Fruit fly (Drosophila melanogaster) whole organism, embryonic: ENCODE measurements around the gene jagn.

Source experiments
- Adf1 ChIP-seq: fragments of 200-800 bp; sonication (Bioruptor generic); IDR thresholded peaks from 2 replicates; pipeline ENCODE4 v1.3.6; 2022; ENCODE audit warnings: missing biosample characterization, missing genetic modification characterization
- CG10366 ChIP-seq: fragments of 200-800 bp; sonication (Bioruptor generic); IDR thresholded peaks from 2 replicates; pipeline ENCODE4 v1.3.6; 2022; ENCODE audit warnings: missing biosample characterization, missing genetic modification characterization
- CG11456 ChIP-seq: fragments of 200-800 bp; sonication (Bioruptor generic); IDR thresholded peaks from 3 replicates; pipeline ENCODE4 v1.3.6; 2022; ENCODE audit warnings: missing biosample characterization, missing genetic modification characterization
- CG13775 ChIP-seq: fragments of 200-800 bp; sonication (Bioruptor generic); optimal IDR thresholded peaks from 3 replicates; lab custom pipeline; 2017; ENCODE audit warnings: missing biosample characterization, mild to moderate bottlenecking, missing genetic modification characterization
- CG14441 ChIP-seq: fragments of 200-800 bp; sonication (Bioruptor generic); IDR thresholded peaks from 2 replicates; pipeline ENCODE4 v1.3.6; 2022; ENCODE audit warnings: missing biosample characterization, missing genetic modification characterization
- CG1603 ChIP-seq: fragments of 200-800 bp; sonication (Bioruptor generic); optimal IDR thresholded peaks from 2 replicates; lab custom pipeline; 2019; ENCODE audit warnings: missing biosample characterization, mild to moderate bottlenecking, missing genetic modification characterization, moderate library complexity
- CG17802 ChIP-seq: fragments of 200-800 bp; sonication (Bioruptor generic); optimal IDR thresholded peaks from 2 replicates; lab custom pipeline; 2018; ENCODE audit warnings: missing biosample characterization, mild to moderate bottlenecking, missing genetic modification characterization, moderate library complexity
- CG2875 ChIP-seq: fragments of 200-800 bp; sonication (Bioruptor generic); optimal IDR thresholded peaks from 2 replicates; lab custom pipeline; 2017; ENCODE audit warnings: missing biosample characterization, mild to moderate bottlenecking, missing genetic modification characterization, missing genetic modification reagents
- CG3065 ChIP-seq: fragments of 200-800 bp; sonication (Bioruptor generic); optimal IDR thresholded peaks from 2 replicates; lab custom pipeline; 2016; ENCODE audit warnings: missing biosample characterization, missing genetic modification characterization
- CG32772 ChIP-seq: fragments of 200-800 bp; sonication (Bioruptor generic); IDR thresholded peaks from 2 replicates; pipeline ENCODE4 v1.3.6; 2022; ENCODE audit warnings: missing biosample characterization, missing genetic modification characterization
- CG33557 ChIP-seq: fragments of 200-800 bp; sonication (Bioruptor generic); optimal IDR thresholded peaks from 2 replicates; lab custom pipeline; 2019; ENCODE audit warnings: missing biosample characterization, mild to moderate bottlenecking, missing genetic modification characterization, moderate library complexity
- CG3995 ChIP-seq: fragments of 200-800 bp; sonication (Bioruptor generic); optimal IDR thresholded peaks from 3 replicates; lab custom pipeline; 2016; ENCODE audit warnings: missing biosample characterization, missing genetic modification characterization
- CG42726 ChIP-seq: fragments of 200-800 bp; sonication (Bioruptor generic); IDR thresholded peaks from 2 replicates; pipeline ENCODE4 v1.3.6; 2022; ENCODE audit warnings: missing biosample characterization, missing genetic modification characterization; ENCODE audit not compliant: partially characterized antibody
- CG4730 ChIP-seq: fragments of 200-800 bp; sonication (Bioruptor generic); IDR thresholded peaks from 2 replicates; pipeline ENCODE4 v1.3.6; 2022; ENCODE audit warnings: missing biosample characterization, missing genetic modification characterization
- CG6272 ChIP-seq: fragments of 200-800 bp; sonication (Bioruptor generic); IDR thresholded peaks from 2 replicates; pipeline ENCODE4 v1.3.6; 2022; ENCODE audit warnings: missing biosample characterization, missing genetic modification characterization
- CG6683 ChIP-seq: fragments of 200-800 bp; sonication (Bioruptor generic); optimal IDR thresholded peaks from 2 replicates; lab custom pipeline; 2017; ENCODE audit warnings: missing biosample characterization, mild to moderate bottlenecking, missing genetic modification characterization, missing genetic modification reagents
- CG7987 ChIP-seq: fragments of 200-800 bp; sonication (Bioruptor generic); optimal IDR thresholded peaks from 2 replicates; lab custom pipeline; 2018; ENCODE audit warnings: missing biosample characterization, mild to moderate bottlenecking, missing genetic modification characterization, moderate library complexity
- CG9876 ChIP-seq: fragments of 200-800 bp; sonication (Bioruptor generic); optimal IDR thresholded peaks from 2 replicates; lab custom pipeline; 2016; ENCODE audit warnings: missing biosample characterization, missing genetic modification characterization
- Chrac-16 ChIP-seq: fragments of 200-800 bp; sonication (Bioruptor generic); optimal IDR thresholded peaks from 3 replicates; lab custom pipeline; 2016; ENCODE audit warnings: missing biosample characterization, missing genetic modification characterization
- Doc3 ChIP-seq: fragments of 200-800 bp; sonication (Bioruptor generic); IDR thresholded peaks from 3 replicates; pipeline ENCODE4 v1.3.6; 2022; ENCODE audit warnings: missing biosample characterization, missing genetic modification characterization; ENCODE audit not compliant: partially characterized antibody
- E2f2 ChIP-seq: fragments of 200-800 bp; sonication (Bioruptor generic); IDR thresholded peaks from 2 replicates; pipeline ENCODE4 v1.3.6; 2022; ENCODE audit warnings: missing biosample characterization, missing genetic modification characterization
- ERR ChIP-seq: fragments of 200-800 bp; sonication (Bioruptor generic); optimal IDR thresholded peaks from 2 replicates; lab custom pipeline; 2016; ENCODE audit warnings: missing biosample characterization, missing genetic modification characterization
- Fer2 ChIP-seq: fragments of 200-800 bp; sonication (Bioruptor generic); optimal IDR thresholded peaks from 2 replicates; lab custom pipeline; 2018; ENCODE audit warnings: missing biosample characterization, mild to moderate bottlenecking, missing genetic modification characterization, moderate library complexity
- Fer3 ChIP-seq: fragments of 200-800 bp; sonication (Bioruptor generic); optimal IDR thresholded peaks from 2 replicates; lab custom pipeline; 2018; ENCODE audit warnings: missing biosample characterization, mild to moderate bottlenecking, missing genetic modification characterization, moderate library complexity
- Hand ChIP-seq: fragments of 200-800 bp; sonication (Bioruptor generic); optimal IDR thresholded peaks from 2 replicates; lab custom pipeline; 2017; ENCODE audit warnings: mild to moderate bottlenecking, missing biosample characterization, missing genetic modification reagents, missing genetic modification characterization
- HmgZ ChIP-seq: fragments of 200-800 bp; sonication (Bioruptor generic); optimal IDR thresholded peaks from 2 replicates; lab custom pipeline; 2018; ENCODE audit warnings: missing biosample characterization, mild to moderate bottlenecking, missing genetic modification characterization
- Hr78 ChIP-seq, 2 experiments: fragments of 200-800 bp in 1 of 2; fragments of >200 bp in 1 of 2; sonication (Bioruptor generic) in 1 of 2; optimal IDR thresholded peaks; 2 replicates each; lab custom pipeline; 2017 to 2019; ENCODE audit warnings: missing biosample characterization in 2 of 2, missing genetic modification characterization in 2 of 2, mild to moderate bottlenecking in 1 of 2, moderate library complexity in 1 of 2
- Hsf ChIP-seq: fragments of 200-800 bp; sonication (Bioruptor generic); optimal IDR thresholded peaks from 3 replicates; lab custom pipeline; 2016; ENCODE audit warnings: missing biosample characterization, missing genetic modification characterization
- Mad ChIP-seq: fragments of 200-800 bp; sonication (Bioruptor generic); optimal IDR thresholded peaks from 2 replicates; lab custom pipeline; 2016; ENCODE audit warnings: missing biosample characterization, missing genetic modification characterization
- Oaz ChIP-seq: fragments of 200-800 bp; sonication (Bioruptor generic); IDR thresholded peaks from 2 replicates; pipeline ENCODE4 v1.3.6; 2022; ENCODE audit warnings: missing biosample characterization, missing genetic modification characterization
- Side ChIP-seq: fragments of 200-800 bp; sonication (Bioruptor generic); optimal IDR thresholded peaks from 2 replicates; lab custom pipeline; 2016; ENCODE audit warnings: missing biosample characterization, missing genetic modification characterization
- Sin3A ChIP-seq: fragments of >200 bp; optimal IDR thresholded peaks from 2 replicates; lab custom pipeline; 2018
- Sox102F ChIP-seq: fragments of 200-800 bp; sonication (Bioruptor generic); optimal IDR thresholded peaks from 2 replicates; lab custom pipeline; 2018; ENCODE audit warnings: missing biosample characterization, mild to moderate bottlenecking, missing genetic modification characterization, moderate library complexity
- Xrp1 ChIP-seq: fragments of 200-800 bp; sonication (Bioruptor generic); IDR thresholded peaks from 2 replicates; pipeline ENCODE4 v1.3.6; 2022; ENCODE audit warnings: missing biosample characterization, missing genetic modification characterization
- bab2 ChIP-seq: fragments of 200-800 bp; sonication (Bioruptor generic); optimal IDR thresholded peaks from 2 replicates; lab custom pipeline; 2016; ENCODE audit warnings: missing biosample characterization, missing genetic modification characterization
- btn ChIP-seq: fragments of 200-800 bp; sonication (Bioruptor generic); optimal IDR thresholded peaks from 2 replicates; lab custom pipeline; 2016; ENCODE audit warnings: missing biosample characterization, missing genetic modification characterization
- ewg ChIP-seq: fragments of 200-800 bp; sonication (Bioruptor generic); optimal IDR thresholded peaks from 3 replicates; lab custom pipeline; 2017; ENCODE audit warnings: mild to moderate bottlenecking, missing biosample characterization, missing genetic modification reagents, missing genetic modification characterization
- gro ChIP-seq: fragments of 200-800 bp; sonication (Bioruptor generic); optimal IDR thresholded peaks from 2 replicates; lab custom pipeline; 2016; ENCODE audit warnings: missing biosample characterization, missing genetic modification characterization
- her ChIP-seq: fragments of 200-800 bp; sonication (Bioruptor generic); optimal IDR thresholded peaks from 2 replicates; lab custom pipeline; 2016; ENCODE audit warnings: missing biosample characterization, missing genetic modification characterization
- inv ChIP-seq: fragments of 200-800 bp; sonication (Bioruptor generic); IDR thresholded peaks from 2 replicates; pipeline ENCODE4 v1.3.6; 2022; ENCODE audit warnings: missing biosample characterization, missing genetic modification characterization; ENCODE audit not compliant: partially characterized antibody
- kah ChIP-seq: fragments of 200-800 bp; sonication (Bioruptor generic); optimal IDR thresholded peaks from 2 replicates; lab custom pipeline; 2018; ENCODE audit warnings: missing biosample characterization, mild to moderate bottlenecking, missing genetic modification characterization
- kay ChIP-seq: fragments of 200-800 bp; sonication (Bioruptor generic); optimal IDR thresholded peaks from 2 replicates; lab custom pipeline; 2016; ENCODE audit warnings: missing biosample characterization, missing genetic modification characterization
- knrl ChIP-seq: fragments of 200-800 bp; sonication (Bioruptor generic); IDR thresholded peaks from 3 replicates; pipeline ENCODE4 v1.3.6; 2022; ENCODE audit warnings: missing biosample characterization, missing genetic modification characterization; ENCODE audit not compliant: partially characterized antibody
- lab ChIP-seq: fragments of 200-800 bp; sonication (Bioruptor generic); optimal IDR thresholded peaks from 3 replicates; lab custom pipeline; 2017; ENCODE audit warnings: missing biosample characterization, missing genetic modification characterization, mild to moderate bottlenecking, moderate library complexity, missing genetic modification reagents
- peb ChIP-seq: fragments of 200-800 bp; sonication (Bioruptor generic); IDR thresholded peaks from 2 replicates; pipeline ENCODE4 v1.3.6; 2022; ENCODE audit warnings: missing biosample characterization, missing genetic modification characterization
- sima ChIP-seq: fragments of 200-800 bp; sonication (Bioruptor generic); optimal IDR thresholded peaks from 2 replicates; lab custom pipeline; 2016; ENCODE audit warnings: missing biosample characterization, missing genetic modification characterization
- stc ChIP-seq: fragments of 200-800 bp; sonication (Bioruptor generic); IDR thresholded peaks from 2 replicates; pipeline ENCODE4 v1.3.6; 2022; ENCODE audit warnings: missing biosample characterization, missing genetic modification characterization
- tap ChIP-seq: fragments of 200-800 bp; optimal IDR thresholded peaks from 3 replicates; lab custom pipeline; 2019; ENCODE audit warnings: missing biosample characterization, mild to moderate bottlenecking, missing genetic modification characterization, moderate library complexity
- tll ChIP-seq, 2 experiments: fragments of 200-800 bp in 1 of 2; fragments of >200 bp in 1 of 2; sonication (Bioruptor generic) in 1 of 2; optimal IDR thresholded peaks; 2 replicates each; lab custom pipeline; 2017 to 2019; ENCODE audit warnings: missing biosample characterization in 2 of 2, missing genetic modification characterization in 2 of 2, mild to moderate bottlenecking in 1 of 2, moderate library complexity in 1 of 2
- unc-4 ChIP-seq: fragments of 200-800 bp; sonication (Bioruptor generic); IDR thresholded peaks from 2 replicates; pipeline ENCODE4 v1.3.6; 2022; ENCODE audit warnings: missing biosample characterization, missing genetic modification characterization; ENCODE audit not compliant: partially characterized antibody

jagn gene

dm6 chr3R:5758624-5759209, 20.4 kb upstream of the jagn start, which contains the start of gene Sec8 (continued):
- TF ChIP-seq CG11456 (peak; percentile 56; the same call in 1 of the 3 replicates), Hand (no peak), CG17802 (tag; lab: Kevin White, UChicago) (no peak), Side (peak; percentile 63), CG7987 (GFP tag; lab: Kevin White, UChicago) (no peak), Xrp1 (GFP tag; lab: Robert Waterston, UW) (no peak), CG13775 (GFP tag; lab: Kevin White, UChicago) (peak; percentile 18), btn (no peak), CG6683 (GFP tag; lab: Kevin White, UChicago) (no peak), Fer2 (no peak), HmgZ (peak; percentile 59), Doc3 (GFP tag; lab: Robert Waterston, UW) (peak; percentile 70), CG32772 (no peak), CG14441 (GFP tag; lab: Robert Waterston, UW) (no peak), ewg (no peak), Chrac-16 (peak; percentile 43), bab2 (GFP tag; lab: Kevin White, UChicago) (no peak), sima (GFP tag; lab: Kevin White, UChicago) (no peak), CG42726 (GFP tag; lab: Robert Waterston, UW) (peak; percentile 79), Mad (GFP tag; lab: Kevin White, UChicago) (no peak), Fer3 (tag; lab: Kevin White, UChicago) (peak; percentile 22), knrl (peak; percentile 84), tll (GFP tag; optimal IDR thresholded peaks at IDR 0.05; lab: Kevin White, UChicago) (no peak), Adf1 (no peak), Hsf (peak; percentile 53), ERR (no peak), E2f2 (GFP tag; lab: Robert Waterston, UW) (peak; percentile 94), CG33557 (GFP tag; lab: Kevin White, UChicago) (no peak), CG2875 (GFP tag; lab: Kevin White, UChicago) (no peak), gro (GFP tag; lab: Kevin White, UChicago) (no peak), her (GFP tag; lab: Kevin White, UChicago) (peak; percentile 62), inv (peak; percentile 82), unc-4 (GFP tag; lab: Robert Waterston, UW) (peak; percentile 83), stc (GFP tag; lab: Robert Waterston, UW) (no peak), CG3065 (GFP tag; lab: Kevin White, UChicago) (no peak), CG6272 (GFP tag; lab: Robert Waterston, UW) (peak; percentile 42; the same call in 1 of the 2 replicates), Oaz (GFP tag; lab: Robert Waterston, UW) (no peak), peb (GFP tag; lab: Robert Waterston, UW) (0 out of 2 replicates have a peak, but pooled peaks have one; percentile 24), kah (GFP tag; lab: Kevin White, UChicago) (no peak), CG4730 (GFP tag; lab: Robert Waterston, UW) (no peak), Hr78 (GFP tag; optimal IDR thresholded peaks at IDR 0.05; lab: Kevin White, UChicago) (no peak), lab (GFP tag; lab: Kevin White, UChicago) (no peak), CG9876 (GFP tag; lab: Kevin White, UChicago) (peak; percentile 7), CG1603 (peak; percentile 72), Sin3A (lab: Kevin White, UChicago) (peak; percentile 56), Sox102F (GFP tag; lab: Kevin White, UChicago) (no peak), CG3995 (GFP tag; lab: Kevin White, UChicago) (peak; percentile 93), kay (GFP tag; lab: Kevin White, UChicago) (peak; percentile 1), tap (no peak), CG10366 (GFP tag; lab: Robert Waterston, UW) (peak; percentile 25; the same call in 1 of the 2 replicates)
